Fruit fly (Drosophila melanogaster): Measurements from ENCODE around the gene SKIP.

DNA sequence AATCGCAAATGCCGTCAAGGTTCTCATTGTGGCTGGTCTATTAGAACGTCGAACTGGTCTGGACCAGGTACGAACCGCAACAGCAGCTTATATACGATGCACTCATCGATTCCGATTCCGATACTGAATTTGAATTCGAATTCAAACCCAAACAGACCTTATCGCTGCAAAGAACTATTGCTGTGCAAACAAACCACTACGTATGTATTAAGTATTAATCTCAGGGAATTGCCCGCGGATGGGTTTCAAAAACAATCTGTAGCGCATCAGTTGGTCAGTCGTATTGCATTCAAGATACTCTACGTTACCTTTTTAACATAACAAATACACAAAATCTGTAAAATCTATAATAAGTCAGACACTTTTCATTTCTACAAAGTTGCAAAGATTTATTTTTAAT lies 47.3 kb upstream of the SKIP start, which contains the start of gene BomT3:
- no peak for TF ChIP-seq Hr78 (GFP tag; optimal IDR thresholded peaks at IDR 0.05)
- no peak for TF ChIP-seq Abd-B (GFP tag; optimal IDR thresholded peaks at IDR 0.05)
